Fruit fly (Drosophila melanogaster) S2 (cell line): ENCODE measurements around the gene Gr39a.

ENCODE experiments used
- CG8478 ChIP-seq: fragments of >200 bp; optimal IDR thresholded peaks from 2 replicates; lab custom pipeline; 2018
- CTCF ChIP-seq, 2 experiments: fragments of >200 bp; optimal IDR thresholded peaks; 2 replicates each; lab custom pipeline; 2018

dm6 chr2L:21322161-21322560 lies 31.6 kb downstream of the Gr39a start:
- TF ChIP-seq CG8478 (no peak), CTCF (optimal IDR thresholded peaks at IDR 0.05; lab: Kevin White, UChicago) (no peak)
